Fruit fly (Drosophila melanogaster): ENCODE results near the gene Psa.
A peak's percentile ranks its signal among the peaks of the same experiment; 100 is the strongest.

Psa gene

dm6 chr3L:1502086-1502893, at the start of gene Psa, which contains the start of gene hfp:
Psa (plus strand) TSS chr3L:1502843.
hfp (minus strand) TSS chr3L:1502590.
- peak; percentile 6 for TF ChIP-seq noc (tag; optimal IDR thresholded peaks at IDR 0.05)

- TF ChIP-seq noc (tag; optimal IDR thresholded peaks at IDR 0.05): no peak
Observed at dm6 chr3L:1457281-1457680, 45.4 kb upstream of the Psa start.

dm6 chr3L:1457998-1458728, 44.5 kb upstream of the Psa start:
- TF ChIP-seq noc (tag; optimal IDR thresholded peaks at IDR 0.05): no peak

- no peak for TF ChIP-seq noc (tag; optimal IDR thresholded peaks at IDR 0.05)
Observed at dm6 chr3L:1461831-1462230, 40.8 kb upstream of the Psa start.

dm6 chr3L:1463547-1463946, 39.1 kb upstream of the Psa start, which contains the start of gene rho:
rho (plus strand) TSS chr3L:1463811.
- no peak for TF ChIP-seq noc (tag; optimal IDR thresholded peaks at IDR 0.05)

dm6 chr3L:1464465-1464864, 38.2 kb upstream of the Psa start:
- TF ChIP-seq noc (tag; optimal IDR thresholded peaks at IDR 0.05): no peak

dm6 chr3L:1469241-1469640, 33.4 kb upstream of the Psa start:
- no peak for TF ChIP-seq noc (tag; optimal IDR thresholded peaks at IDR 0.05)

- TF ChIP-seq noc (tag; optimal IDR thresholded peaks at IDR 0.05): no peak
Observed at dm6 chr3L:1471037-1471436, 31.6 kb upstream of the Psa start.

- no peak for TF ChIP-seq noc (tag; optimal IDR thresholded peaks at IDR 0.05)
Observed at dm6 chr3L:1471960-1472359, 30.7 kb upstream of the Psa start, which contains the start of gene Naa30B. Naa30B (minus strand) TSS chr3L:1472060.

dm6 chr3L:1475157-1475556, 27.5 kb upstream of the Psa start, which contains the start of gene Ptp61F:
Ptp61F (minus strand) TSS chr3L:1475257.
- no peak for TF ChIP-seq noc (tag; optimal IDR thresholded peaks at IDR 0.05)

- no peak for TF ChIP-seq noc (tag; optimal IDR thresholded peaks at IDR 0.05)
Observed at dm6 chr3L:1477319-1477718, 25.3 kb upstream of the Psa start, which contains the start of gene robl62A. robl62A (plus strand) TSS chr3L:1477619.

dm6 chr3L:1478998-1479680, 23.5 kb upstream of the Psa start:
- TF ChIP-seq noc (tag; optimal IDR thresholded peaks at IDR 0.05): no peak

- TF ChIP-seq noc (tag; optimal IDR thresholded peaks at IDR 0.05): no peak
Observed at dm6 chr3L:1484747-1485146, 17.9 kb upstream of the Psa start.

- no peak for TF ChIP-seq noc (tag; optimal IDR thresholded peaks at IDR 0.05)
Observed at dm6 chr3L:1488592-1489183, 14.0 kb upstream of the Psa start.

- no peak for TF ChIP-seq noc (tag; optimal IDR thresholded peaks at IDR 0.05)
Observed at dm6 chr3L:1489523-1489922, 13.1 kb upstream of the Psa start, which contains the start of gene stet. stet (minus strand) TSS chr3L:1489547.

- TF ChIP-seq noc (tag; optimal IDR thresholded peaks at IDR 0.05): no peak
Observed at dm6 chr3L:1495803-1496202, 6.8 kb upstream of the Psa start.

All from whole organism, larva.